Worm (Caenorhabditis elegans) whole organism, L4 larva: ENCODE measurements around the gene del-1.

Experiments
- F10B5.3 ChIP-seq: sonication (generic microtip); optimal IDR thresholded peaks from 2 replicates; lab custom pipeline; 2016; ENCODE audit warnings: mild to moderate bottlenecking, missing genetic modification characterization, missing compliant biosample characterization
- F44E2.7 ChIP-seq: fragments of 200-800 bp; sonication (Bioruptor generic); IDR thresholded peaks from 2 replicates; pipeline ENCODE4 v2.1.2; 2022; ENCODE audit warnings: missing genetic modification characterization, missing compliant biosample characterization
- F49E8.2 ChIP-seq: sonication (generic microtip); optimal IDR thresholded peaks from 2 replicates; lab custom pipeline; 2016; ENCODE audit warnings: missing compliant biosample characterization, mild to moderate bottlenecking, missing genetic modification characterization, borderline replicate concordance
- Y48G9A.11 ChIP-seq: fragments of 200-800 bp; sonication (Bioruptor generic); IDR thresholded peaks from 2 replicates; pipeline ENCODE4 v1.3.6; 2022; ENCODE audit warnings: missing genetic modification reagents, missing genetic modification characterization, missing compliant biosample characterization
- ZK337.2 ChIP-seq: fragments of 200-800 bp; sonication (Bioruptor generic); IDR thresholded peaks from 2 replicates; pipeline ENCODE4 v1.3.6; 2022; ENCODE audit warnings: missing genetic modification reagents, missing genetic modification characterization, missing compliant biosample characterization
- aha-1 ChIP-seq: fragments of 150-350 bp; peaks from one replicate; lab custom pipeline; 2014; ENCODE audit warnings: missing biosample characterization, missing genetic modification characterization
- ama-1 ChIP-seq: fragments of 150-350 bp; optimal IDR thresholded peaks from 2 replicates; lab custom pipeline; 2014; ENCODE audit warnings: inconsistent platforms, mixed read lengths
- ceh-20 ChIP-seq: fragments of 200-800 bp; sonication (Bioruptor generic); IDR thresholded peaks from 2 replicates; pipeline ENCODE4 v1.3.6; 2022; ENCODE audit warnings: missing genetic modification reagents, missing genetic modification characterization, missing compliant biosample characterization
- ceh-44 ChIP-seq: fragments of 200-800 bp; sonication (Bioruptor generic); IDR thresholded peaks from 2 replicates; pipeline ENCODE4 v1.3.6; 2022; ENCODE audit warnings: missing genetic modification reagents, missing genetic modification characterization, missing compliant biosample characterization
- ctbp-1 ChIP-seq: fragments of 200-800 bp; sonication (Bioruptor generic); IDR thresholded peaks from 2 replicates; pipeline ENCODE4 v1.3.6; 2022; ENCODE audit warnings: missing genetic modification reagents, missing genetic modification characterization, missing compliant biosample characterization
- daf-16 ChIP-seq, 3 experiments: sonication (generic microtip); optimal IDR thresholded peaks; 2 replicates each; lab custom pipeline; 2016 to 2017; ENCODE audit warnings: missing genetic modification characterization in 3 of 3, missing genetic modification reagents in 3 of 3, mild to moderate bottlenecking in 2 of 3, missing compliant biosample characterization in 2 of 3, missing biosample characterization in 1 of 3, moderate library complexity in 1 of 3
- daf-19 ChIP-seq: fragments of 200-800 bp; sonication (Bioruptor generic); conservative IDR thresholded peaks from 2 replicates; pipeline ENCODE4 v1.3.6; 2022; ENCODE audit warnings: missing genetic modification characterization, missing compliant biosample characterization
- daf-8 ChIP-seq: fragments of 200-800 bp; sonication (Bioruptor generic); IDR thresholded peaks from 2 replicates; pipeline ENCODE4 v1.3.6; 2022; ENCODE audit warnings: missing genetic modification characterization, missing compliant biosample characterization
- dmd-6 ChIP-seq: fragments of 200-800 bp; sonication (Bioruptor generic); IDR thresholded peaks from 2 replicates; pipeline ENCODE4 v1.3.6; 2022; ENCODE audit warnings: missing genetic modification reagents, missing genetic modification characterization, missing compliant biosample characterization
- dmd-8 ChIP-seq: fragments of 200-800 bp; sonication (Bioruptor generic); IDR thresholded peaks from 2 replicates; pipeline ENCODE4 v1.3.6; 2022; ENCODE audit warnings: missing genetic modification characterization, missing compliant biosample characterization
- dpl-1 ChIP-seq: fragments of 150-350 bp; optimal IDR thresholded peaks from 2 replicates; lab custom pipeline; 2014; ENCODE audit warnings: missing biosample characterization, missing genetic modification reagents, missing genetic modification characterization
- egl-27 ChIP-seq: sonication (generic microtip); optimal IDR thresholded peaks from 3 replicates; lab custom pipeline; 2017; ENCODE audit warnings: missing biosample characterization, missing genetic modification reagents, missing genetic modification characterization
- fos-1 ChIP-seq: fragments of 150-350 bp; optimal IDR thresholded peaks from 2 replicates; lab custom pipeline; 2014; ENCODE audit warnings: missing biosample characterization, missing genetic modification characterization
- hlh-11 ChIP-seq: fragments of 200-800 bp; sonication (Bioruptor generic); optimal IDR thresholded peaks from 2 replicates; lab custom pipeline; 2018; ENCODE audit warnings: mild to moderate bottlenecking, missing genetic modification characterization, missing compliant biosample characterization
- hmg-1.1 ChIP-seq: fragments of 200-800 bp; sonication (Bioruptor generic); IDR thresholded peaks from 2 replicates; pipeline ENCODE4 v1.3.6; 2022; ENCODE audit warnings: missing genetic modification reagents, missing genetic modification characterization, missing compliant biosample characterization
- lim-7 ChIP-seq: fragments of 200-800 bp; sonication (Bioruptor generic); IDR thresholded peaks from 2 replicates; pipeline ENCODE4 v1.3.6; 2022; ENCODE audit warnings: missing genetic modification characterization, missing compliant biosample characterization
- mxl-2 ChIP-seq: fragments of 200-800 bp; sonication (Bioruptor generic); conservative IDR thresholded peaks from 2 replicates; pipeline ENCODE4 v1.3.6; 2022; ENCODE audit warnings: missing genetic modification reagents, missing genetic modification characterization, missing compliant biosample characterization
- nhr-10 ChIP-seq: fragments of 150-350 bp; optimal IDR thresholded peaks from 2 replicates; lab custom pipeline; 2014; ENCODE audit warnings: missing biosample characterization, missing genetic modification characterization
- nhr-102 ChIP-seq: sonication (generic microtip); optimal IDR thresholded peaks from 2 replicates; lab custom pipeline; 2016; ENCODE audit warnings: mild to moderate bottlenecking, missing genetic modification characterization, moderate library complexity, missing compliant biosample characterization
- nhr-11 ChIP-seq: fragments of 150-350 bp; optimal IDR thresholded peaks from 2 replicates; lab custom pipeline; 2014; ENCODE audit warnings: missing biosample characterization, missing genetic modification characterization
- nhr-111 ChIP-seq: fragments of 200-800 bp; sonication (Bioruptor generic); optimal IDR thresholded peaks from 2 replicates; lab custom pipeline; 2018; ENCODE audit warnings: mild to moderate bottlenecking, missing genetic modification characterization, missing compliant biosample characterization
- nhr-48 ChIP-seq: sonication (generic microtip); optimal IDR thresholded peaks from 2 replicates; lab custom pipeline; 2016; ENCODE audit warnings: mild to moderate bottlenecking, missing genetic modification characterization, missing compliant biosample characterization
- nhr-6 ChIP-seq: fragments of 150-350 bp; optimal IDR thresholded peaks from 2 replicates; lab custom pipeline; 2014; ENCODE audit warnings: missing biosample characterization, missing genetic modification characterization
- nhr-76 ChIP-seq: fragments of 150-350 bp; optimal IDR thresholded peaks from 2 replicates; lab custom pipeline; 2014; ENCODE audit warnings: missing biosample characterization, missing genetic modification characterization
- nhr-77 ChIP-seq: fragments of 150-350 bp; optimal IDR thresholded peaks from 2 replicates; lab custom pipeline; 2014; ENCODE audit warnings: missing biosample characterization, missing genetic modification characterization
- pqm-1 ChIP-seq: sonication (generic microtip); optimal IDR thresholded peaks from 2 replicates; lab custom pipeline; 2017; ENCODE audit warnings: missing biosample characterization, missing genetic modification characterization
- rbr-2 ChIP-seq: sonication (generic microtip); optimal IDR thresholded peaks from 2 replicates; lab custom pipeline; 2016; ENCODE audit warnings: missing genotype, missing genetic modification characterization, missing compliant biosample characterization
- saeg-2 ChIP-seq: fragments of 200-800 bp; sonication (Bioruptor generic); IDR thresholded peaks from 2 replicates; pipeline ENCODE4 v1.3.6; 2022; ENCODE audit warnings: missing genetic modification reagents, missing genetic modification characterization, missing compliant biosample characterization
- set-16 ChIP-seq: fragments of 200-800 bp; sonication (Bioruptor generic); IDR thresholded peaks from 2 replicates; pipeline ENCODE4 v1.3.6; 2022; ENCODE audit warnings: missing genetic modification reagents, missing genetic modification characterization, missing compliant biosample characterization
- snpc-1.2 ChIP-seq: fragments of 200-800 bp; sonication (Bioruptor generic); IDR thresholded peaks from 2 replicates; pipeline ENCODE4 v1.3.6; 2022; ENCODE audit warnings: missing genetic modification reagents, missing genetic modification characterization, missing compliant biosample characterization
- spr-3 ChIP-seq: fragments of 200-800 bp; sonication (Bioruptor generic); optimal IDR thresholded peaks from 2 replicates; lab custom pipeline; 2018; ENCODE audit warnings: mild to moderate bottlenecking, missing genetic modification characterization, missing compliant biosample characterization
- tra-1 ChIP-seq: fragments of 200-800 bp; sonication (Bioruptor generic); IDR thresholded peaks from 2 replicates; pipeline ENCODE4 v1.3.6; 2022; ENCODE audit warnings: missing genetic modification reagents, missing genetic modification characterization, missing compliant biosample characterization
- unc-39 ChIP-seq: sonication (generic microtip); optimal IDR thresholded peaks from 2 replicates; lab custom pipeline; 2017; ENCODE audit warnings: missing biosample characterization, missing genetic modification characterization
- zip-2 ChIP-seq: fragments of 150-350 bp; optimal IDR thresholded peaks from 2 replicates; lab custom pipeline; 2014; ENCODE audit warnings: missing biosample characterization, missing genetic modification characterization
- ztf-11 ChIP-seq: fragments of 150-350 bp; optimal IDR thresholded peaks from 2 replicates; lab custom pipeline; 2014; ENCODE audit warnings: missing biosample characterization, missing genetic modification characterization
- ztf-7 ChIP-seq: fragments of 150-350 bp; optimal IDR thresholded peaks from 2 replicates; lab custom pipeline; 2014; ENCODE audit warnings: missing biosample characterization, missing genetic modification characterization

Gene del-1

DNA sequence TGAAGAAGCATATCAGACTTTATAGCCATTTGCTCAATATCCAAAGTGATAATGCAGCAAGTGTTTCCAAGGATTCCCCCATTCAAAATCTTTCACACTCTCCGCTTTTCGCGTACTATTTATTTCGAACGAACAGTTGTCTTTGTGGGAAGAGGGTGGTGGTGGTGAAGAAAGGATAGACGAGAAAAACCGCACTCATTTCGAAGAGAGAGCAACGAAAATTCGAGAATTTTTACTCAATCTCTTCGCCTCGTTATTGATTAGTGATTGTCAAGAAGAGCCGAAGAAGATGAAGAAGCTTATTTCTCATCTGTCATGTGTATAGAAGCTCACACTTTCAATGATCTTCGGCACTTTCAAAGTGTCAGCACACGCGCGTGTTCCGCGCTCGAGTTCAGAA is 20.0 kb downstream of the del-1 start (continued):
- TF ChIP-seq mxl-2 (GFP tag; lab: Robert Waterston, UW) (no peak), nhr-10 (tag; lab: Kevin White, UChicago) (no peak), ctbp-1 (GFP tag; lab: Robert Waterston, UW) (no peak), lim-7 (GFP tag; lab: Robert Waterston, UW) (no peak), hmg-1.1 (GFP tag; lab: Robert Waterston, UW) (peak; percentile 25; the same call in 1 of the 2 replicates), saeg-2 (GFP tag; lab: Robert Waterston, UW) (no peak), nhr-11 (peak; percentile 91), daf-16 (GFP tag; optimal IDR thresholded peaks at IDR 0.05; lab: Kevin White, UChicago) (peak in 1 of 2 experiments; percentile 84), daf-16 (tag; optimal IDR thresholded peaks at IDR 0.05; lab: Kevin White, UChicago) (no peak), nhr-76 (tag; lab: Kevin White, UChicago) (no peak), ZK337.2 (GFP tag; lab: Robert Waterston, UW) (0 out of 2 replicates have a peak, but pooled peaks have one; percentile 2)
- TF ChIP-seq, all 104 proteins: peak for 7

DNA sequence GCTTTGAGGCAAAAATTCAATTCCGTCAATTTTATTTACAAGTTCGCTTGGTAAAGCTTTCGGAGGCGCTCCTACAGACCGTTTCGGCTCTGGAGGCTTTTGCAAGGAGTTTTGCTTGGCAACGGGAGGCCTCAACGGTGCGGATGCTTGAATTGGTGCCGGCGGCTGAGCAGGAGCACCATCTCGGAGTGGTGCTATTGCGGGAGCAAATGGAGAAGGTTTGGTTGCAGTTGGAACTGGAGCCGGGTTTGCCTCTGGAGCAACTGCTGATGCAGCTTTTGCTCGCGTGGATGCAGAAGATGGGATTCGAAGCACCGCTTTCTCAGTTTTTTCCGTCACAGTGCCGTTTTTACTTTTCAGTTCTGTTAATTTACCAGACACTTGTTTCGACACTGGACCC is 22.1 kb downstream of the del-1 start:
- TF ChIP-seq fos-1 (tag; lab: Kevin White, UChicago), result no peak
- TF ChIP-seq snpc-1.2 (GFP tag; lab: Robert Waterston, UW), result no peak
- TF ChIP-seq set-16 (GFP tag; lab: Robert Waterston, UW), result peak; percentile 82
- no peak for TF ChIP-seq dmd-8 (GFP tag; lab: Robert Waterston, UW)
- no peak for TF ChIP-seq F49E8.2 (tag; lab: Kevin White, UChicago)
- TF ChIP-seq F10B5.3 (tag; lab: Kevin White, UChicago), result no peak
- TF ChIP-seq aha-1 (tag; lab: Kevin White, UChicago), result peak; percentile 73
- no peak for TF ChIP-seq daf-8 (GFP tag; lab: Robert Waterston, UW)
- no peak for TF ChIP-seq nhr-48 (tag; lab: Kevin White, UChicago)

DNA sequence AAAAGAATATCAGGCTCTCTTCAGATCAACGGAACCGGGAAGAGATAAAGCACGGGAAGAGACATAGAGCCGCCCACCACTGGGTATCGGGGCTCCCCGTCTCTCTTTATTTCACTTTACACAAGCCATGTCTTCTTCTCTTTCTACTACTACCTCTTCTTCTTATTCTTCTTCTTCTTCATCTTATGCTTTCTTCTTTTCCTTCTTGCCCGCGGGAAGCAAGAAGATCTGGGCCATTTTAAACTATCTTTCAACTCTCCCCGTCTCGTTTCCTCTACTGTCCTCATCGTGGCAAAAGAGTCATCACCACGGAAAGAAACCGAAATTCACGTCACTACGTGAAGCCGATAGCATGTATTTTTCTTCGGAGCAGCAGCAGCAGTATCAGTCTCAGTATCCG is 24.8 kb downstream of the del-1 start:
- TF ChIP-seq ztf-11, result no peak
- TF ChIP-seq nhr-10 (tag; lab: Kevin White, UChicago), result no peak
- TF ChIP-seq nhr-76 (tag; lab: Kevin White, UChicago), result no peak
- peak; percentile 22; the same call in 1 of the 2 replicates for TF ChIP-seq set-16 (GFP tag; lab: Robert Waterston, UW)
- no peak for TF ChIP-seq ceh-44
- no peak for TF ChIP-seq F44E2.7
- no peak for TF ChIP-seq nhr-102 (tag; lab: Kevin White, UChicago)
- TF ChIP-seq dpl-1 (GFP tag; lab: Kevin White, UChicago), result no peak
- peak in 1 of 2 experiments; percentile 72 for TF ChIP-seq daf-16 (GFP tag; optimal IDR thresholded peaks at IDR 0.05; lab: Kevin White, UChicago)
- no peak for TF ChIP-seq daf-16 (tag; optimal IDR thresholded peaks at IDR 0.05; lab: Kevin White, UChicago)
- no peak for TF ChIP-seq pqm-1 (tag; lab: Kevin White, UChicago)
- TF ChIP-seq Y48G9A.11 (GFP tag; lab: Robert Waterston, UW), result no peak
- no peak for TF ChIP-seq lim-7 (GFP tag; lab: Robert Waterston, UW)
- TF ChIP-seq nhr-11, result peak; percentile 19
- TF ChIP-seq aha-1 (tag; lab: Kevin White, UChicago), result peak; percentile 47
- TF ChIP-seq nhr-6 (tag; lab: Kevin White, UChicago), result no peak
- no peak for TF ChIP-seq egl-27 (tag; lab: Kevin White, UChicago)
- TF ChIP-seq ama-1 (lab: Kevin White, UChicago), result no peak
- TF ChIP-seq unc-39 (tag; lab: Kevin White, UChicago), result no peak
- TF ChIP-seq nhr-77 (tag; lab: Kevin White, UChicago), result no peak
- TF ChIP-seq rbr-2 (tag; lab: Kevin White, UChicago), result no peak
- TF ChIP-seq tra-1 (GFP tag; lab: Robert Waterston, UW), result no peak
- no peak for TF ChIP-seq zip-2
- TF ChIP-seq daf-19 (GFP tag; lab: Robert Waterston, UW), result no peak
- TF ChIP-seq hlh-11 (tag; lab: Kevin White, UChicago), result peak; percentile 29
- TF ChIP-seq, all 104 proteins: peak for 5

DNA sequence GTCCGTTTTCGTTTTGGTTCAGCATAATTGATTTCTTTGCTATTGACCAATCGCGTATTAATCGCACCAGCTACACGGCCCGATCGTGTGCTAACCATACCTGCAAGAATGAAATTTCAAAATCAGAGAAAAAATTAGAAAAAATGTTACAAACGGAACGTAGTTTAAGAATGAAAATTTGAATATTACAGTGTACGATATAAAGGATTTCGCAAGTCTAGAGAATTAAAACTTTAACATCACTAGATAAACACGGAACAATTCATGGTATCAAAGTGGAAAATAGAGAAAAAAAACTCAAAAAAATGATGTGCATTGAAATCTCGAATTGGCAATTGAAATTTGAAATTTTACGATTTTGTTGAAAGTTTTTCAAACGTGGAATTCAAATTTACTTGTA is 28.7 kb downstream of the del-1 start, which contains the start of gene madd-3:
Gene madd-3 (minus strand): TSS at position 101 of the 400 bp plus-strand sequence.
- TF ChIP-seq dmd-6 (GFP tag; lab: Robert Waterston, UW), result no peak
- TF ChIP-seq nhr-111 (GFP tag; lab: Kevin White, UChicago), result no peak
- TF ChIP-seq ceh-20 (GFP tag; lab: Robert Waterston, UW), result no peak
- TF ChIP-seq lim-7 (GFP tag; lab: Robert Waterston, UW), result no peak
- no peak for TF ChIP-seq nhr-77 (tag; lab: Kevin White, UChicago)
- TF ChIP-seq ZK337.2 (GFP tag; lab: Robert Waterston, UW), result no peak
- TF ChIP-seq ztf-7 (tag; lab: Kevin White, UChicago), result no peak
- TF ChIP-seq spr-3 (GFP tag; lab: Kevin White, UChicago), result no peak
